Fruit fly (Drosophila melanogaster) whole organism, embryonic: ENCODE results near the gene Tbc1d22.

Experiments
- CG11560 ChIP-seq: fragments of 200-800 bp; sonication (Bioruptor generic); IDR thresholded peaks from 3 replicates; pipeline ENCODE4 v1.3.6; 2022; ENCODE audit warnings: missing biosample characterization, missing genetic modification characterization
- CG11695 ChIP-seq: fragments of 200-800 bp; sonication (Bioruptor generic); IDR thresholded peaks from 3 replicates; pipeline ENCODE4 v1.3.6; 2022; ENCODE audit warnings: missing biosample characterization, missing genetic modification characterization
- CG13123 ChIP-seq: fragments of 200-800 bp; sonication (Bioruptor generic); optimal IDR thresholded peaks from 2 replicates; lab custom pipeline; 2016; ENCODE audit warnings: missing biosample characterization, missing genetic modification characterization
- CG13296 ChIP-seq: fragments of 200-800 bp; sonication (Bioruptor generic); optimal IDR thresholded peaks from 3 replicates; lab custom pipeline; 2018; ENCODE audit warnings: missing biosample characterization, mild to moderate bottlenecking, missing genetic modification characterization
- CG14050 ChIP-seq: fragments of 200-800 bp; sonication (Bioruptor generic); IDR thresholded peaks from 3 replicates; pipeline ENCODE4 v1.3.6; 2022; ENCODE audit warnings: missing biosample characterization, missing genetic modification characterization
- CG15696 ChIP-seq: fragments of 200-800 bp; sonication (Bioruptor generic); optimal IDR thresholded peaks from 2 replicates; lab custom pipeline; 2019; ENCODE audit warnings: missing biosample characterization, mild to moderate bottlenecking, missing genetic modification characterization, moderate library complexity
- CG17359 ChIP-seq: fragments of 200-800 bp; sonication (Bioruptor generic); optimal IDR thresholded peaks from 3 replicates; lab custom pipeline; 2018; ENCODE audit warnings: missing biosample characterization, mild to moderate bottlenecking, missing genetic modification characterization, moderate library complexity
- CG17568 ChIP-seq: fragments of 200-800 bp; sonication (Bioruptor generic); optimal IDR thresholded peaks from 2 replicates; lab custom pipeline; 2018; ENCODE audit warnings: missing biosample characterization, mild to moderate bottlenecking, missing genetic modification characterization, moderate library complexity
- CG17612 ChIP-seq: fragments of 200-800 bp; sonication (Bioruptor generic); IDR thresholded peaks from 2 replicates; pipeline ENCODE4 v1.3.6; 2022; ENCODE audit warnings: missing biosample characterization, missing genetic modification characterization
- CG18476 ChIP-seq: fragments of 200-800 bp; sonication (Bioruptor generic); optimal IDR thresholded peaks from 2 replicates; lab custom pipeline; 2016; ENCODE audit warnings: missing biosample characterization, mild to moderate bottlenecking, missing genetic modification characterization
- CG30020 ChIP-seq: fragments of 200-800 bp; optimal IDR thresholded peaks from 2 replicates; lab custom pipeline; 2019; ENCODE audit warnings: missing biosample characterization, mild to moderate bottlenecking, missing genetic modification characterization, moderate library complexity
- CG33213 ChIP-seq: fragments of 200-800 bp; sonication (Bioruptor generic); optimal IDR thresholded peaks from 3 replicates; lab custom pipeline; 2016; ENCODE audit warnings: missing biosample characterization, missing genetic modification characterization
- CG3847 ChIP-seq: fragments of 200-800 bp; sonication (Bioruptor generic); IDR thresholded peaks from 2 replicates; pipeline ENCODE4 v1.3.6; 2022; ENCODE audit warnings: missing biosample characterization, missing genetic modification characterization
- CG43689 ChIP-seq: fragments of 200-800 bp; sonication (Bioruptor generic); IDR thresholded peaks from 2 replicates; pipeline ENCODE4 v1.3.6; 2022; ENCODE audit warnings: missing biosample characterization, missing genetic modification characterization
- CG4617 ChIP-seq: fragments of 200-800 bp; sonication (Bioruptor generic); optimal IDR thresholded peaks from 3 replicates; lab custom pipeline; 2016; ENCODE audit warnings: missing biosample characterization, missing genetic modification characterization, borderline replicate concordance
- CG6683 ChIP-seq: fragments of 200-800 bp; sonication (Bioruptor generic); optimal IDR thresholded peaks from 2 replicates; lab custom pipeline; 2017; ENCODE audit warnings: missing biosample characterization, mild to moderate bottlenecking, missing genetic modification characterization, missing genetic modification reagents
- CG7271 ChIP-seq: fragments of 200-800 bp; sonication (Bioruptor generic); optimal IDR thresholded peaks from 2 replicates; lab custom pipeline; 2018; ENCODE audit warnings: missing biosample characterization, mild to moderate bottlenecking, missing genetic modification characterization, moderate library complexity
- CG7357 ChIP-seq: fragments of 200-800 bp; sonication (Bioruptor generic); IDR thresholded peaks from 3 replicates; pipeline ENCODE4 v1.3.6; 2022; ENCODE audit warnings: missing biosample characterization, missing genetic modification characterization
- CG7372 ChIP-seq: fragments of 200-800 bp; sonication (Bioruptor generic); IDR thresholded peaks from 2 replicates; pipeline ENCODE4 v1.3.6; 2022; ENCODE audit warnings: missing biosample characterization, missing genetic modification characterization
- CG7839 ChIP-seq: fragments of 200-800 bp; sonication (Bioruptor generic); optimal IDR thresholded peaks from 3 replicates; lab custom pipeline; 2018; ENCODE audit warnings: missing biosample characterization, mild to moderate bottlenecking, missing genetic modification characterization, moderate library complexity
- CG9215 ChIP-seq: fragments of 200-800 bp; sonication (Bioruptor generic); IDR thresholded peaks from 2 replicates; pipeline ENCODE4 v1.3.6; 2022; ENCODE audit warnings: missing biosample characterization, missing genetic modification characterization
- Camta ChIP-seq: fragments of 200-800 bp; sonication (Bioruptor generic); optimal IDR thresholded peaks from 2 replicates; lab custom pipeline; 2016; ENCODE audit warnings: missing biosample characterization, missing genetic modification characterization
- Chrac-16 ChIP-seq: fragments of 200-800 bp; sonication (Bioruptor generic); optimal IDR thresholded peaks from 3 replicates; lab custom pipeline; 2016; ENCODE audit warnings: missing biosample characterization, missing genetic modification characterization
- CkIIα-i1 ChIP-seq: fragments of 200-800 bp; sonication (Bioruptor generic); IDR thresholded peaks from 2 replicates; pipeline ENCODE4 v1.3.6; 2022; ENCODE audit warnings: missing biosample characterization, missing genetic modification characterization
- Dip3 ChIP-seq: fragments of 200-800 bp; sonication (Bioruptor generic); optimal IDR thresholded peaks from 3 replicates; lab custom pipeline; 2016; ENCODE audit warnings: missing biosample characterization, missing genetic modification characterization
- E2f2 ChIP-seq: fragments of 200-800 bp; sonication (Bioruptor generic); IDR thresholded peaks from 2 replicates; pipeline ENCODE4 v1.3.6; 2022; ENCODE audit warnings: missing biosample characterization, missing genetic modification characterization
- Gug ChIP-seq: fragments of 200-800 bp; sonication (Bioruptor generic); IDR thresholded peaks from 4 replicates; pipeline ENCODE4 v1.3.6; 2022; ENCODE audit warnings: missing biosample characterization, missing genetic modification characterization
- HmgD ChIP-seq: fragments of 200-800 bp; sonication (Bioruptor generic); optimal IDR thresholded peaks from 3 replicates; lab custom pipeline; 2016; ENCODE audit warnings: missing biosample characterization, missing genetic modification characterization
- Med ChIP-seq: fragments of 200-800 bp; sonication (Bioruptor generic); peaks from one replicate; lab custom pipeline; 2016; ENCODE audit warnings: missing biosample characterization, missing genetic modification characterization, mild to moderate bottlenecking, inconsistent platforms, moderate library complexity
- NfI ChIP-seq: fragments of 200-800 bp; sonication (Bioruptor generic); optimal IDR thresholded peaks from 3 replicates; lab custom pipeline; 2018; ENCODE audit warnings: missing biosample characterization, mild to moderate bottlenecking, missing genetic modification characterization, moderate library complexity
- Opbp ChIP-seq: fragments of 200-800 bp; sonication (Bioruptor generic); IDR thresholded peaks from 3 replicates; pipeline ENCODE4 v1.3.6; 2022; ENCODE audit warnings: missing biosample characterization, missing genetic modification characterization; ENCODE audit not compliant: partially characterized antibody
- YL-1 ChIP-seq: fragments of 200-800 bp; sonication (Bioruptor generic); optimal IDR thresholded peaks from 3 replicates; lab custom pipeline; 2017; ENCODE audit warnings: missing biosample characterization, mild to moderate bottlenecking, missing genetic modification characterization
- chm ChIP-seq: fragments of 200-800 bp; sonication (Bioruptor generic); IDR thresholded peaks from 2 replicates; pipeline ENCODE4 v1.3.6; 2022; ENCODE audit warnings: missing biosample characterization, missing genetic modification characterization
- crc ChIP-seq: fragments of 200-800 bp; sonication (Bioruptor generic); optimal IDR thresholded peaks from 2 replicates; lab custom pipeline; 2016; ENCODE audit warnings: missing biosample characterization, missing genetic modification characterization
- crol ChIP-seq: fragments of 200-800 bp; sonication (Bioruptor generic); IDR thresholded peaks from 2 replicates; pipeline ENCODE4 v1.3.6; 2022; ENCODE audit warnings: missing biosample characterization, missing genetic modification characterization
- cwo ChIP-seq: fragments of 200-800 bp; sonication (Bioruptor generic); optimal IDR thresholded peaks from 3 replicates; lab custom pipeline; 2017; ENCODE audit warnings: missing biosample characterization, missing genetic modification characterization, mild to moderate bottlenecking, moderate library complexity, missing genetic modification reagents
- ems ChIP-seq: fragments of 200-800 bp; sonication (Bioruptor generic); optimal IDR thresholded peaks from 3 replicates; lab custom pipeline; 2016; ENCODE audit warnings: missing biosample characterization, missing genetic modification characterization
- exex ChIP-seq: fragments of 200-800 bp; sonication (Bioruptor generic); optimal IDR thresholded peaks from 4 replicates; lab custom pipeline; 2018; ENCODE audit warnings: missing biosample characterization, mild to moderate bottlenecking, missing genetic modification characterization, moderate library complexity
- gcm2 ChIP-seq: fragments of 200-800 bp; sonication (Bioruptor generic); optimal IDR thresholded peaks from 2 replicates; lab custom pipeline; 2016; ENCODE audit warnings: missing biosample characterization, missing genetic modification characterization
- hth ChIP-seq: fragments of >200 bp; optimal IDR thresholded peaks from 2 replicates; lab custom pipeline; 2017; ENCODE audit warnings: inconsistent platforms
- lilli ChIP-seq: fragments of 200-800 bp; sonication (Bioruptor generic); optimal IDR thresholded peaks from 3 replicates; lab custom pipeline; 2016; ENCODE audit warnings: missing biosample characterization, missing genetic modification characterization
- mirr ChIP-seq: fragments of 200-800 bp; sonication (Bioruptor generic); optimal IDR thresholded peaks from 3 replicates; lab custom pipeline; 2018; ENCODE audit warnings: missing biosample characterization, mild to moderate bottlenecking, missing genetic modification characterization
- onecut ChIP-seq: fragments of 200-800 bp; sonication (Bioruptor generic); IDR thresholded peaks from 2 replicates; pipeline ENCODE4 v1.3.6; 2022; ENCODE audit warnings: missing biosample characterization, missing genetic modification characterization
- pan ChIP-seq, 4 experiments: fragments of >200 bp in 3 of 4; fragments of 200-800 bp in 1 of 4; sonication (Bioruptor generic) in 1 of 4; optimal IDR thresholded peaks in 3 of 4; IDR thresholded peaks in 1 of 4; 2 replicates each; pipeline versions ENCODE4 v1.3.6 to Lab custom; 2017 to 2022; ENCODE audit warnings: missing biosample characterization in 2 of 4, missing genetic modification characterization in 2 of 4, mixed read lengths in 1 of 4
- pho ChIP-seq: fragments of 200-800 bp; sonication (Bioruptor generic); optimal IDR thresholded peaks from 2 replicates; lab custom pipeline; 2016; ENCODE audit warnings: missing biosample characterization, missing genetic modification characterization
- ro ChIP-seq: fragments of 200-800 bp; sonication (Bioruptor generic); IDR thresholded peaks from 2 replicates; pipeline ENCODE4 v1.3.6; 2022; ENCODE audit warnings: missing biosample characterization, missing genetic modification characterization
- sens-2 ChIP-seq: fragments of 200-800 bp; sonication (Bioruptor generic); IDR thresholded peaks from 2 replicates; pipeline ENCODE4 v1.3.6; 2022; ENCODE audit warnings: missing biosample characterization, missing genetic modification characterization
- sug ChIP-seq: fragments of 200-800 bp; optimal IDR thresholded peaks from 2 replicates; lab custom pipeline; 2019; ENCODE audit warnings: missing biosample characterization, mild to moderate bottlenecking, missing genetic modification characterization, moderate library complexity
- tll ChIP-seq, 2 experiments: fragments of 200-800 bp in 1 of 2; fragments of >200 bp in 1 of 2; sonication (Bioruptor generic) in 1 of 2; optimal IDR thresholded peaks; 2 replicates each; lab custom pipeline; 2017 to 2019; ENCODE audit warnings: missing biosample characterization in 2 of 2, missing genetic modification characterization in 2 of 2, mild to moderate bottlenecking in 1 of 2, moderate library complexity in 1 of 2
- unpg ChIP-seq: fragments of 200-800 bp; sonication (Bioruptor generic); optimal IDR thresholded peaks from 3 replicates; lab custom pipeline; 2018; ENCODE audit warnings: missing biosample characterization, mild to moderate bottlenecking, missing genetic modification characterization, moderate library complexity
- vvl ChIP-seq: fragments of 200-800 bp; sonication (Bioruptor generic); IDR thresholded peaks from 2 replicates; pipeline ENCODE4 v1.3.6; 2022; ENCODE audit warnings: missing biosample characterization, missing genetic modification characterization
- z ChIP-seq: fragments of 200-800 bp; sonication (Bioruptor generic); IDR thresholded peaks from 3 replicates; pipeline ENCODE4 v1.3.6; 2022; ENCODE audit warnings: missing biosample characterization, missing genetic modification characterization

The Tbc1d22 gene

dm6 chr3R:21118784-21119183 lies 16.8 kb downstream of the Tbc1d22 start, which contains the start of gene Bdbt (continued):
- TF ChIP-seq CG6683 (no peak), ro (no peak), sens-2 (GFP tag; lab: Robert Waterston, UW) (no peak), z (GFP tag; lab: Robert Waterston, UW) (no peak), CG17359 (tag; lab: Kevin White, UChicago) (no peak), CG33213 (peak; percentile 27), CG30020 (tag; lab: Kevin White, UChicago) (peak; percentile 68), CkIIα-i1 (GFP tag; lab: Robert Waterston, UW) (no peak), CG7271 (no peak), sug (tag; lab: Kevin White, UChicago) (peak; percentile 27), CG11695 (GFP tag; lab: Robert Waterston, UW) (no peak), ems (GFP tag; lab: Kevin White, UChicago) (peak; percentile 35), mirr (GFP tag; lab: Kevin White, UChicago) (no peak), CG7372 (no peak), Gug (GFP tag; lab: Robert Waterston, UW) (no peak), CG15696 (no peak), pan (optimal IDR thresholded peaks at IDR 0.05; lab: Kevin White, UChicago) (no peak), pan (GFP tag; optimal IDR thresholded peaks at IDR 0.05 in 1 of 2, IDR thresholded peaks at IDR 0.05 in 1 of 2) (no peak), Chrac-16 (GFP tag; lab: Kevin White, UChicago) (peak; percentile 9), CG13296 (GFP tag; lab: Kevin White, UChicago) (peak; percentile 15), CG17612 (GFP tag; lab: Robert Waterston, UW) (no peak), NfI (peak; percentile 10), crc (GFP tag; lab: Kevin White, UChicago) (no peak), CG17568 (no peak), CG9215 (no peak), vvl (GFP tag; lab: Robert Waterston, UW) (no peak), onecut (GFP tag; lab: Robert Waterston, UW) (no peak), CG7839 (tag; lab: Kevin White, UChicago) (no peak), tll (GFP tag; optimal IDR thresholded peaks at IDR 0.05; lab: Kevin White, UChicago) (no peak), cwo (GFP tag; lab: Kevin White, UChicago) (peak; percentile 10), CG3847 (GFP tag; lab: Robert Waterston, UW) (peak; percentile 52), HmgD (no peak), Opbp (GFP tag; lab: Robert Waterston, UW) (peak; percentile 73; the same call in 2 of the 3 replicates), CG13123 (no peak), lilli (GFP tag; lab: Kevin White, UChicago) (peak; percentile 65), exex (no peak), CG43689 (GFP tag; lab: Robert Waterston, UW) (no peak), Med (GFP tag; lab: Kevin White, UChicago) (peak; percentile 88), CG14050 (no peak), unpg (GFP tag; lab: Kevin White, UChicago) (no peak), CG18476 (GFP tag; lab: Kevin White, UChicago) (no peak), hth (lab: Kevin White, UChicago) (no peak), pho (GFP tag; lab: Kevin White, UChicago) (peak; percentile 38), crol (GFP tag; lab: Robert Waterston, UW) (no peak), Dip3 (GFP tag; lab: Kevin White, UChicago) (peak; percentile 55), gcm2 (no peak), YL-1 (no peak), Camta (GFP tag; lab: Kevin White, UChicago) (no peak), chm (no peak), CG7357 (GFP tag; lab: Robert Waterston, UW) (peak; percentile 91), E2f2 (GFP tag; lab: Robert Waterston, UW) (peak; percentile 40), CG11560 (tag; lab: Robert Waterston, UW) (no peak), CG4617 (GFP tag; lab: Kevin White, UChicago) (no peak)
